Fruit fly (Drosophila melanogaster): ENCODE data around the gene CG1523.

CG1523 gene

dm6 chr3R:28811677-28812465 is 7.6 kb downstream of the CG1523 start, which contains the start of gene Prp39 (continued):
- peak; percentile 44; the same call in 1 of the 3 replicates for TF ChIP-seq ken (GFP tag; IDR thresholded peaks at IDR 0.05)
- TF ChIP-seq cato (GFP tag; optimal IDR thresholded peaks at IDR 0.05; ENCODE audit: borderline replicate concordance) = no peak
- no peak for TF ChIP-seq crc (GFP tag; optimal IDR thresholded peaks at IDR 0.05)
- TF ChIP-seq grn (GFP tag; optimal IDR thresholded peaks at IDR 0.05) = no peak
- TF ChIP-seq Ssrp (tag; optimal IDR thresholded peaks at IDR 0.05) = no peak
- no peak for TF ChIP-seq onecut (GFP tag; IDR thresholded peaks at IDR 0.05)
- no peak for TF ChIP-seq Dfd (GFP tag; optimal IDR thresholded peaks at IDR 0.05)
- TF ChIP-seq Dbx (GFP tag; IDR thresholded peaks at IDR 0.05) = peak; percentile 29; the same call in 1 of the 3 replicates
- no peak for TF ChIP-seq emc (GFP tag; optimal IDR thresholded peaks at IDR 0.05)
- no peak for TF ChIP-seq sim (GFP tag; IDR thresholded peaks at IDR 0.05)
- no peak for TF ChIP-seq Poxn (GFP tag; IDR thresholded peaks at IDR 0.05)
- no peak for TF ChIP-seq gsb-n (tag; optimal IDR thresholded peaks at IDR 0.05)
- TF ChIP-seq pros (GFP tag; optimal IDR thresholded peaks at IDR 0.05) = no peak
- no peak for TF ChIP-seq CG31441 (GFP tag; IDR thresholded peaks at IDR 0.05)
- no peak for TF ChIP-seq tx (GFP tag; optimal IDR thresholded peaks at IDR 0.05)
- no peak for TF ChIP-seq CG11695 (GFP tag; IDR thresholded peaks at IDR 0.05)
- peak; percentile 46; the same call in 1 of the 2 replicates for TF ChIP-seq CG14014 (GFP tag; IDR thresholded peaks at IDR 0.05)
- no peak for TF ChIP-seq so (GFP tag; IDR thresholded peaks at IDR 0.05)
- TF ChIP-seq caup (GFP tag; optimal IDR thresholded peaks at IDR 0.05; ENCODE audit: severe bottlenecking) = no peak
- no peak for TF ChIP-seq ERR (GFP tag; optimal IDR thresholded peaks at IDR 0.05)
- TF ChIP-seq BtbVII (GFP tag; optimal IDR thresholded peaks at IDR 0.05) = no peak
- TF ChIP-seq tap (tag; optimal IDR thresholded peaks at IDR 0.05) = no peak
- no peak for TF ChIP-seq bab2 (GFP tag; optimal IDR thresholded peaks at IDR 0.05)
- no peak for TF ChIP-seq gt (GFP tag; IDR thresholded peaks at IDR 0.05)
- no peak for TF ChIP-seq CG10274 (GFP tag; optimal IDR thresholded peaks at IDR 0.05)
- TF ChIP-seq CG13775 (GFP tag; optimal IDR thresholded peaks at IDR 0.05) = peak; percentile 14
- no peak for TF ChIP-seq CG15601 (tag; optimal IDR thresholded peaks at IDR 0.05)
- no peak for TF ChIP-seq HHEX (GFP tag; optimal IDR thresholded peaks at IDR 0.05)
- no peak for TF ChIP-seq CG12219 (GFP tag; optimal IDR thresholded peaks at IDR 0.05)
- no peak for TF ChIP-seq Hmr (GFP tag; optimal IDR thresholded peaks at IDR 0.05)
- TF ChIP-seq H2.0 (GFP tag; IDR thresholded peaks at IDR 0.05) = peak; percentile 41; the same call in 1 of the 2 replicates
- TF ChIP-seq maf-S (GFP tag; optimal IDR thresholded peaks at IDR 0.05) = no peak
- TF ChIP-seq CG2202 (tag; optimal IDR thresholded peaks at IDR 0.05) = no peak
- TF ChIP-seq CG6854 (GFP tag; optimal IDR thresholded peaks at IDR 0.05) = no peak
- TF ChIP-seq CG32532 (GFP tag; IDR thresholded peaks at IDR 0.05) = peak; percentile 49; the same call in 1 of the 2 replicates
- TF ChIP-seq aop (GFP tag; IDR thresholded peaks at IDR 0.05) = no peak
- TF ChIP-seq CG12071 (GFP tag; optimal IDR thresholded peaks at IDR 0.05) = no peak
- no peak for TF ChIP-seq pita (GFP tag; optimal IDR thresholded peaks at IDR 0.05)
- no peak for TF ChIP-seq CG6654 (GFP tag; optimal IDR thresholded peaks at IDR 0.05)
- no peak for TF ChIP-seq zf30C (GFP tag; optimal IDR thresholded peaks at IDR 0.05)
- TF ChIP-seq CG10543 (GFP tag; optimal IDR thresholded peaks at IDR 0.05) = no peak
- peak; percentile 23 for TF ChIP-seq Dp (GFP tag; optimal IDR thresholded peaks at IDR 0.05)
- no peak for TF ChIP-seq insv (GFP tag; optimal IDR thresholded peaks at IDR 0.05)
- TF ChIP-seq Deaf1 (tag; optimal IDR thresholded peaks at IDR 0.05) = no peak
- no peak for TF ChIP-seq CG4328 (GFP tag; optimal IDR thresholded peaks at IDR 0.05)
- TF ChIP-seq CG13894 (tag; optimal IDR thresholded peaks at IDR 0.05) = no peak
- TF ChIP-seq scrt (GFP tag; optimal IDR thresholded peaks at IDR 0.05) = no peak
- TF ChIP-seq CG10959 (GFP tag; IDR thresholded peaks at IDR 0.05) = no peak
- no peak for TF ChIP-seq jumu (GFP tag; optimal IDR thresholded peaks at IDR 0.05)
- TF ChIP-seq gsb (GFP tag; IDR thresholded peaks at IDR 0.05) = no peak
